Worm (Caenorhabditis elegans) whole organism, L2 larva: Measurements from ENCODE around the gene cox-5A.

Experiments
- ZK546.5 ChIP-seq: sonication (generic microtip); optimal IDR thresholded peaks from 2 replicates; lab custom pipeline; 2017; ENCODE audit warnings: missing biosample characterization, missing genetic modification characterization
- ceh-82 ChIP-seq: fragments of 150-350 bp; optimal IDR thresholded peaks from 2 replicates; lab custom pipeline; 2014; ENCODE audit warnings: missing biosample characterization, missing genetic modification characterization
- dmd-4 ChIP-seq: sonication (generic microtip); optimal IDR thresholded peaks from 2 replicates; lab custom pipeline; 2017; ENCODE audit warnings: missing biosample characterization, missing genetic modification characterization
- nhr-11 ChIP-seq: fragments of 150-350 bp; optimal IDR thresholded peaks from 2 replicates; lab custom pipeline; 2014; ENCODE audit warnings: missing biosample characterization, missing genetic modification characterization
- nhr-12 ChIP-seq: fragments of 150-350 bp; optimal IDR thresholded peaks from 2 replicates; lab custom pipeline; 2014; ENCODE audit warnings: missing biosample characterization, missing genetic modification characterization
- nhr-129 ChIP-seq: fragments of 150-350 bp; optimal IDR thresholded peaks from 2 replicates; lab custom pipeline; 2014; ENCODE audit warnings: missing biosample characterization, missing genetic modification characterization
- sem-4 ChIP-seq: fragments of 150-350 bp; optimal IDR thresholded peaks from 2 replicates; lab custom pipeline; 2014; ENCODE audit warnings: missing biosample characterization, missing genetic modification reagents, missing genetic modification characterization
- unc-39 ChIP-seq: fragments of 150-350 bp; optimal IDR thresholded peaks from 2 replicates; lab custom pipeline; 2014; ENCODE audit warnings: missing biosample characterization, missing genetic modification characterization

DNA sequence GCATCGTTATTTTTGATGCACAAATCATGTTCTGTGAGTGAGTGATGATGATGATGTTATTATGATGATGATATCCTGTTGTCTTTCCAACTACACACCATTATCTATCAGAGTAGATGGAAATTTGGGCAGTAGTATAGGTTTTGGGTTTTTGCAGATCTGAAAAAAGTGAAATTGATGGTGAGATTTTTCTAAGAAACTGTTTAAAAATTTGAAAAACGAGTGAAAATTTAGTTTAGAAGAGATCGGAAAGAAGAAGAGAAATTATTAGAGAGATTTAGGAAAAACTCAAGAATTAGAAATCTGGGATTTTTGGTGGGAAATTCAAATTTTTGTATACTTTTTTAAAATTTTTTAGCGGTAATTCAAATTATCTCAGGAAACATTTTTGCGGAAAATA, 13.7 kb upstream of the cox-5A start, which contains the start of the genes Y37D8A.29 and unc-71:
- TF ChIP-seq nhr-12: no peak
- TF ChIP-seq dmd-4 (tag; lab: Kevin White, UChicago): no peak
- TF ChIP-seq unc-39 (tag; lab: Kevin White, UChicago): no peak
- no peak for TF ChIP-seq nhr-11 (tag; lab: Kevin White, UChicago)
- no peak for TF ChIP-seq ZK546.5 (tag; lab: Kevin White, UChicago)
- no peak for TF ChIP-seq sem-4 (tag; lab: Kevin White, UChicago)
- no peak for TF ChIP-seq ceh-82
- TF ChIP-seq nhr-129 (tag; lab: Kevin White, UChicago): no peak
